Worm (Caenorhabditis elegans): ENCODE data around the gene K09E4.3.

ce11 chrII:14129191-14129590 lies 2.5 kb upstream of the K09E4.3 start:
- TF ChIP-seq F57C9.4 (tag; optimal IDR thresholded peaks at IDR 0.05) (no peak), lin-40 (tag; optimal IDR thresholded peaks at IDR 0.05) (no peak), nhr-27 (tag; optimal IDR thresholded peaks at IDR 0.05) (no peak), mcd-1 (GFP tag; IDR thresholded peaks at IDR 0.05) (no peak), Y95B8A.8 (GFP tag; IDR thresholded peaks at IDR 0.05) (no peak), lin-54 (GFP tag; optimal IDR thresholded peaks at IDR 0.05) (no peak), efl-1 (GFP tag; optimal IDR thresholded peaks at IDR 0.05) (no peak)
